Worm (Caenorhabditis elegans) whole organism, early embryonic: ENCODE measurements around the gene F20A1.2.

Experiments used
- ets-7 ChIP-seq: sonication (generic microtip); optimal IDR thresholded peaks from 2 replicates; lab custom pipeline; 2016; ENCODE audit warnings: missing genotype, missing genetic modification characterization, missing compliant biosample characterization
- flt-1 ChIP-seq: fragments of 200-800 bp; sonication (Bioruptor generic); IDR thresholded peaks from 2 replicates; pipeline ENCODE4 v1.3.6; 2022; ENCODE audit warnings: missing genetic modification characterization, missing compliant biosample characterization
- hnd-1 ChIP-seq: sonication (generic microtip); optimal IDR thresholded peaks from 2 replicates; lab custom pipeline; 2016; ENCODE audit warnings: missing genetic modification characterization, missing compliant biosample characterization

DNA sequence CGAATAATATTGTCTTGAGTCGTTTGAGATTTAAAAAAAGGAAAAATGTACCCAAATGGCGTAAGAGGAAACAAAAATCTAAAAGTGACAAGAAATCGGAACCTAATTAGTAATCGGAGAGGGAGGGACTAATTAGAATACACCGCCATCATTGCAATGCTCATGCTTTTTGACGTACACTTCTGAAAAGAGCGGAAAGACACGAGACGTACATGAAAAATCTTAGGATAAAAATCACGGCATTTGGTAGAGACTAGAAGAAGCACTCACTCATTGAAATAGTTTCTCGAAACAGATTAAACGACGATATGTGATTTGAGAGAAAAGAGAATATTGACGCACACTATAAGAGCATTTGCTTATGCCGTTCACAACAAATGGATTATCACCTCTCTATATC is 23.1 kb upstream of the F20A1.2 start:
- no peak for TF ChIP-seq ets-7 (tag; lab: Kevin White, UChicago)
- no peak for TF ChIP-seq hnd-1 (tag; lab: Kevin White, UChicago)
- TF ChIP-seq flt-1, result no peak
